Worm (Caenorhabditis elegans): ENCODE measurements around the gene cdh-5.

Gene cdh-5

DNA sequence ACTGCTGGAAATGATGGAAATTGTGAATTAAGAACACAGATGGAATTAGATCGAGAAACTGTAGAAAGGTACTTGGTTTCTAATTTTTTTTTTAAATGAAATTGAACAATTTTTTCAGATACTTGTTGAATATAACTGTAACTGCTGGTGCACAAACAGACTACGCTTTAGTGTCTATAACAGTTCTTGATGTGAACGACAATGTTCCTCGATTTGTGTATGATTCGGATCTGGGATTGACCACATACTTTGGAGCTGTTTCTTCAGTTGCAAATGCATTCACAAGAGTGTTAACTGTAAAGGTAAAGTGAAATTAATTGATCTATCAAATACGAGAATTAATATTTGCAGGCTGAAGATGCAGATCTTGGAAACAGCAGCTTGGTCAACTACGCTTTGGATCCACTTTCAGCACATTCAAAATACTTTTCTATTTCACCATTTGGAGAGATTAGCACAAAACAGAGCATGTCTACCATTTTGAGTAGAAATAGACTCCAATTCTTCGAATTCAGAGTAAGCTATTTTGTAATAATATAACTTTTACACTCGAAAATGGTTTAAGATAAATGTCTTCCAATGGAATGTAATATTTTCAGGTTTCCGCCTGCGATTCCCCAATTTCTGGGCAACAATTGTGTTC, 5.1 kb downstream of the cdh-5 start:
- TF ChIP-seq nhr-12 (tag; optimal IDR thresholded peaks at IDR 0.05) (no peak), ZK546.5 (tag; optimal IDR thresholded peaks at IDR 0.05) (no peak), daf-12 (tag; optimal IDR thresholded peaks at IDR 0.05) (no peak), ceh-16 (tag; optimal IDR thresholded peaks at IDR 0.05) (no peak)

DNA sequence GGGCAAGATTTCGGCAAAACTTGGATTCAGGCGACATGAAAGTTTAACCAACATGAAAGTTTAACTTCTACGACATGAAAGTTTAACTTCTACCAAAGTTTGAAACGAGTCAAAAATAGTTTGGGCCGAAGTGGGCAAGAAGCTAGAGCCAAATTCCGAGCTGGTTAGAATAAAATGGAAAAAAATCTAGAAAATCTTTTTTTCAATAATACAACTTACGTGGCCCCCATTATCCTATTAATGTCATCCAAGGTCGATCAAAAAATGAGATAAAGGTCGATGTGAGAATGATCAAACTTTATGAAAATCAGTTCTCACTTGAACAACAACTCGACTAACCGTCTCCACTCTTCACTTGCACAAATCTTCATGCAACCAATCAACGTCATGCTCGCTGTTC, 8.6 kb downstream of the cdh-5 start, which contains the start of gene F08B4.8:
Gene F08B4.8, plus strand, starts transcription at position 301 of the 400 bp plus-strand sequence.
- no peak for TF ChIP-seq egl-5 (tag; optimal IDR thresholded peaks at IDR 0.05)
- TF ChIP-seq nfya-1 (tag; optimal IDR thresholded peaks at IDR 0.05; ENCODE audit: insufficient read depth) = no peak
- TF ChIP-seq nhr-67 (tag; optimal IDR thresholded peaks at IDR 0.05) = no peak
- TF ChIP-seq eor-1 (tag; optimal IDR thresholded peaks at IDR 0.05) = no peak
- TF ChIP-seq ceh-16 (tag; optimal IDR thresholded peaks at IDR 0.05) = no peak
- TF ChIP-seq ZK546.5 (tag; optimal IDR thresholded peaks at IDR 0.05) = no peak
- no peak for TF ChIP-seq hmg-11 (tag; optimal IDR thresholded peaks at IDR 0.05)
- TF ChIP-seq snpc-4 (tag; optimal IDR thresholded peaks at IDR 0.05) = no peak
- no peak for TF ChIP-seq nhr-237 (tag; optimal IDR thresholded peaks at IDR 0.05)

DNA sequence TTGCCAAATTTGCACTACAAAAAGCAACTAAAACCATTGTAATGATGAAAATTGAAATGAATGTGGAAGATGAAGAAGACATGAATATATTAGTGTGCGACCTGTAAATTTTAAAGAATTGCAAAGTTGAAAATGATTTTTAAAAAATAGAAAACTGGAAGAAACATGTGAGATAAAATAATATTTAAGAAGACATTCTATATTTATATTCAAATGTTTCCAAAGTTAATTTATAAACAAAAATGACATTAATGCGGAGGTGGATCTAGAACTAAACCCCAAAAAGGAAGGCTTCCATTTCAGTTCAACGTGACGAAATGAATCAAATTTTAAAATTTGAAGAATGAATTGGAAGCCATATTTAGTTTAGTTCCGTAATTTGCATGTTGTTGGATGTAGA, 10.5 kb downstream of the cdh-5 start, which contains the start of gene nlp-60:
Gene nlp-60, minus strand, starts transcription at position 101 of the 400 bp plus-strand sequence.
- TF ChIP-seq ceh-82 (tag; optimal IDR thresholded peaks at IDR 0.05) (no peak), ztf-4 (tag; optimal IDR thresholded peaks at IDR 0.05) (no peak), egl-27 (tag; optimal IDR thresholded peaks at IDR 0.05) (no peak), fos-1 (tag; optimal IDR thresholded peaks at IDR 0.05) (no peak), hmg-11 (tag; optimal IDR thresholded peaks at IDR 0.05) (no peak), nhr-77 (tag; optimal IDR thresholded peaks at IDR 0.05) (no peak), nhr-12 (tag; optimal IDR thresholded peaks at IDR 0.05) (no peak), mdl-1 (tag; optimal IDR thresholded peaks at IDR 0.05) (no peak)

DNA sequence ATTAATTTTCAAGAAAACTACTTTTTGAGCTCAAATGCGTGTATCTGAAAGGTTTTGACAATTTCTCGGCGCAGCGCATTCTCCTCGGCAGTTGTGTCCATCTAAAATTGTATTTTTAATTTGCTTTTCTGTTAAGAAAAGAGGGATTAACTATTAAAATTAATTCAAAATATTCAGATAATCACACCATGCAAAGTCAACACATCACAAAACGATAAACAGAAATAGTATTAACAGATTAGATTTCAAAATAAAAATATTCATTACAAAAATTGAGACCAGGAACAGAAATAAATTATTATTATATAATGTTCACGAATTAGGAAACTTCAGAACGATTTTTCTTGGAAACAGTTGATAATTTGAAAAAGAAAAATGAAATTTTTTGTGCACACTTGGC, 17.8 kb downstream of the cdh-5 start, which contains the start of gene pole-2:
Gene pole-2, minus strand, starts transcription at position 101 of the 400 bp plus-strand sequence.
- TF ChIP-seq eor-1 (tag; optimal IDR thresholded peaks at IDR 0.05) (no peak), nfya-1 (tag; optimal IDR thresholded peaks at IDR 0.05; ENCODE audit: insufficient read depth) (no peak), skn-1 (tag; optimal IDR thresholded peaks at IDR 0.05) (no peak), elt-1 (tag; optimal IDR thresholded peaks at IDR 0.05) (no peak), nhr-25 (tag; optimal IDR thresholded peaks at IDR 0.05) (no peak), snpc-4 (tag; optimal IDR thresholded peaks at IDR 0.05) (no peak), nhr-76 (tag; optimal IDR thresholded peaks at IDR 0.05) (no peak), nhr-77 (tag; optimal IDR thresholded peaks at IDR 0.05) (no peak)

DNA sequence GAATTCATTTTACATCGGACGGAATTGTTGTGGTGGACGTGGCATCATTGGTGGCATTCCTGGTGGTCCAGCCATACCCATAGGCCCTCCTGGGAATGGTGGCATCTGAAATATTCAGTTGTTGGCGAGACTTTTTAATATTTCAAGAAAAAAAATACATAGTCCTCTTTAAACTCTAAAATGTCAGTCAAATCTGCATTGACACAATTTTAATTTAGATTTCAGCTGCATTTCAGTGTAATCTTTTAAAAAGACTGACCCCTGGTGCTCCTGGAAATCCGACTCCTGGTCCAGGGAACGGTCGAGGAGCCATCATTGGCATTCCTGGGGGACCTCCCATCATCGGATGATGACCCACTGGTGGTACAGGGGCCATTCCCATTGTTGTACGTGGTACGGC, 18.2 kb downstream of the cdh-5 start:
- TF ChIP-seq ceh-16 (tag; optimal IDR thresholded peaks at IDR 0.05) = no peak
- no peak for TF ChIP-seq skn-1 (tag; optimal IDR thresholded peaks at IDR 0.05)
- no peak for TF ChIP-seq zag-1 (tag; optimal IDR thresholded peaks at IDR 0.05)
- TF ChIP-seq ZK546.5 (tag; optimal IDR thresholded peaks at IDR 0.05) = no peak
- TF ChIP-seq mml-1 (tag; optimal IDR thresholded peaks at IDR 0.05) = no peak
- no peak for TF ChIP-seq ztf-11 (tag; optimal IDR thresholded peaks at IDR 0.05)
- no peak for TF ChIP-seq nhr-28 (tag; optimal IDR thresholded peaks at IDR 0.05)

DNA sequence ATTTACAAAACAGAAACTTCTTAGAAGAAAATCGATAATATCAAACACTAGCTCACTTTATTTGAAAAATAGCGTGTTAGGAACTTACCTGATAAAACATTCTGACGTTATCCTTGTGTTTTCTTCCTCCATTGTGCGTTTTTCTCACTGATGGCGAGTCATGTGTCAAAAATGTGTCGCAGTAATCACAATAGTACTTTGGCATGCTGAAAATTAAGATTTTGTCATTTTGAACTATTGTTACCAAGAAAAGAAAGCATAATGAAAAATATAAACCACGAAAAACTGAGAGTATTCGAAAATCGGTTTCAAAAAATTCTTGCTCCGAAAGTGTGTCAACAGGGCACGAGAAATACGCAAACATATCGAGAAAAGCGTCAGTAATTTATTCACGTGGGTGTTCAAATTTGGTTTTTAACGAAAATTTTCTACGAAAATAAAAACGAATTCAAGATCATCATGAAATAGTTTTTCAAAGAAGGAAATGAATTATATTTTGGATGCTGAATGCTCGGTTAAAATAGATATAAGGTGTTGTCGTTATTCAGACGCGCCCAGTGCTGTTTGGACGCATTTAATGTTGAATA, 19.0 kb downstream of the cdh-5 start, which contains the start of gene snrp-3:
Gene snrp-3, minus strand, starts transcription at position 206 of the 587 bp plus-strand sequence.
- no peak for TF ChIP-seq sea-2 (GFP tag; optimal IDR thresholded peaks at IDR 0.05)
- no peak for TF ChIP-seq nhr-12 (tag; optimal IDR thresholded peaks at IDR 0.05)
- no peak for TF ChIP-seq ceh-16 (tag; optimal IDR thresholded peaks at IDR 0.05)
- TF ChIP-seq elt-1 (tag; optimal IDR thresholded peaks at IDR 0.05) = no peak
- peak; percentile 78 for TF ChIP-seq ceh-28 (tag; optimal IDR thresholded peaks at IDR 0.05)
- TF ChIP-seq unc-39 (tag; optimal IDR thresholded peaks at IDR 0.05) = no peak
- peak; percentile 76 for TF ChIP-seq jun-1 (tag; optimal IDR thresholded peaks at IDR 0.05)
- no peak for TF ChIP-seq elt-3 (tag; optimal IDR thresholded peaks at IDR 0.05)
- TF ChIP-seq tbx-2 (tag; optimal IDR thresholded peaks at IDR 0.05) = peak; percentile 49
- no peak for TF ChIP-seq fkh-10 (GFP tag; optimal IDR thresholded peaks at IDR 0.05)
- peak; percentile 81 for TF ChIP-seq nhr-25 (tag; optimal IDR thresholded peaks at IDR 0.05)
- TF ChIP-seq nhr-77 (tag; optimal IDR thresholded peaks at IDR 0.05) = peak; percentile 39
- TF ChIP-seq pqm-1 (tag; optimal IDR thresholded peaks at IDR 0.05) = peak; percentile 62
- peak; percentile 8 for TF ChIP-seq mdl-1 (tag; optimal IDR thresholded peaks at IDR 0.05)
- no peak for TF ChIP-seq egl-27 (tag; optimal IDR thresholded peaks at IDR 0.05)
- TF ChIP-seq nhr-28 (tag; optimal IDR thresholded peaks at IDR 0.05) = no peak
- TF ChIP-seq nhr-67 (tag; optimal IDR thresholded peaks at IDR 0.05) = no peak
- TF ChIP-seq aly-2 (tag; optimal IDR thresholded peaks at IDR 0.05) = no peak
- TF ChIP-seq fos-1 (tag; optimal IDR thresholded peaks at IDR 0.05) = no peak
- no peak for TF ChIP-seq egl-5 (tag; optimal IDR thresholded peaks at IDR 0.05)
- TF ChIP-seq nfya-1 (tag; optimal IDR thresholded peaks at IDR 0.05; ENCODE audit: insufficient read depth) = peak; percentile 84
- TF ChIP-seq nhr-76 (tag; optimal IDR thresholded peaks at IDR 0.05) = no peak
- peak; percentile 89 for TF ChIP-seq lin-15B (tag; optimal IDR thresholded peaks at IDR 0.05)
- peak; percentile 92 for TF ChIP-seq pha-4 (tag; optimal IDR thresholded peaks at IDR 0.05)
- no peak for TF ChIP-seq eor-1 (tag; optimal IDR thresholded peaks at IDR 0.05)
- TF ChIP-seq ZK546.5 (tag; optimal IDR thresholded peaks at IDR 0.05) = no peak
- no peak for TF ChIP-seq ztf-11 (tag; optimal IDR thresholded peaks at IDR 0.05)
- TF ChIP-seq nhr-11 (tag; optimal IDR thresholded peaks at IDR 0.05) = peak; percentile 38
- no peak for TF ChIP-seq ztf-4 (tag; optimal IDR thresholded peaks at IDR 0.05)
- TF ChIP-seq skn-1 (tag; optimal IDR thresholded peaks at IDR 0.05) = peak; percentile 83
- TF ChIP-seq R02D3.7 (tag; optimal IDR thresholded peaks at IDR 0.05) = peak; percentile 76
